Fruit fly (Drosophila melanogaster) whole organism, adult: ENCODE data around the gene CG17207.

Experiments
- CG11617 ChIP-seq: fragments of 200-800 bp; sonication (Bioruptor generic); optimal IDR thresholded peaks from 2 replicates; lab custom pipeline; 2017; ENCODE audit warnings: mild to moderate bottlenecking, missing biosample characterization, missing genetic modification reagents, missing genetic modification characterization
- CG12768 ChIP-seq: fragments of 200-800 bp; sonication (Bioruptor generic); optimal IDR thresholded peaks from 2 replicates; lab custom pipeline; 2017; ENCODE audit warnings: missing biosample characterization, missing genetic modification characterization, mild to moderate bottlenecking, moderate library complexity, missing genetic modification reagents
- CG14711 ChIP-seq: fragments of 200-800 bp; sonication (Bioruptor generic); optimal IDR thresholded peaks from 2 replicates; lab custom pipeline; 2018; ENCODE audit warnings: missing biosample characterization, mild to moderate bottlenecking, missing genetic modification characterization, moderate library complexity
- CG1620 ChIP-seq: fragments of 200-800 bp; sonication (Bioruptor generic); optimal IDR thresholded peaks from 2 replicates; lab custom pipeline; 2016; ENCODE audit warnings: missing biosample characterization, missing genetic modification characterization
- CG33017 ChIP-seq: fragments of 200-800 bp; sonication (Bioruptor generic); optimal IDR thresholded peaks from 2 replicates; lab custom pipeline; 2018; ENCODE audit warnings: missing biosample characterization, mild to moderate bottlenecking, missing genetic modification characterization, moderate library complexity
- CG5204 ChIP-seq: fragments of 200-800 bp; sonication (Bioruptor generic); optimal IDR thresholded peaks from 2 replicates; lab custom pipeline; 2016; ENCODE audit warnings: missing biosample characterization, missing genetic modification characterization
- CG7045 ChIP-seq: fragments of 200-800 bp; sonication (Bioruptor generic); optimal IDR thresholded peaks from 2 replicates; lab custom pipeline; 2017; ENCODE audit warnings: missing biosample characterization, mild to moderate bottlenecking, missing genetic modification characterization
- CG7101 ChIP-seq: fragments of 200-800 bp; sonication (Bioruptor generic); optimal IDR thresholded peaks from 2 replicates; lab custom pipeline; 2018; ENCODE audit warnings: missing biosample characterization, mild to moderate bottlenecking, missing genetic modification characterization, moderate library complexity
- Clk ChIP-seq: fragments of 200-800 bp; sonication (Bioruptor generic); optimal IDR thresholded peaks from 2 replicates; lab custom pipeline; 2017; ENCODE audit warnings: missing biosample characterization, missing genetic modification characterization
- Crg-1 ChIP-seq: fragments of 200-800 bp; sonication (Bioruptor generic); optimal IDR thresholded peaks from 2 replicates; lab custom pipeline; 2016; ENCODE audit warnings: missing biosample characterization, missing genetic modification characterization
- Hr96 ChIP-seq: fragments of 200-800 bp; sonication (Bioruptor generic); optimal IDR thresholded peaks from 2 replicates; lab custom pipeline; 2016; ENCODE audit warnings: missing biosample characterization, missing genetic modification characterization
- Mnt ChIP-seq: fragments of 200-800 bp; sonication (Bioruptor generic); optimal IDR thresholded peaks from 2 replicates; lab custom pipeline; 2016; ENCODE audit warnings: missing biosample characterization, mild to moderate bottlenecking, missing genetic modification characterization
- bab1 ChIP-seq: fragments of 200-800 bp; sonication (Bioruptor generic); optimal IDR thresholded peaks from 3 replicates; lab custom pipeline; 2019; ENCODE audit warnings: missing biosample characterization, mild to moderate bottlenecking, missing genetic modification characterization, moderate library complexity
- cic ChIP-seq: fragments of 200-800 bp; sonication (Bioruptor generic); optimal IDR thresholded peaks from 2 replicates; lab custom pipeline; 2017; ENCODE audit warnings: missing biosample characterization, mild to moderate bottlenecking, missing genetic modification characterization, moderate library complexity
- cnc ChIP-seq, 2 experiments: fragments of >200 bp; optimal IDR thresholded peaks; 2 replicates each; lab custom pipeline; 2017
- kay ChIP-seq: fragments of 200-800 bp; sonication (Bioruptor generic); peaks from one replicate; lab custom pipeline; 2016; ENCODE audit warnings: missing biosample characterization, missing genetic modification characterization, borderline replicate concordance
- ovo ChIP-seq: fragments of 200-800 bp; sonication (Bioruptor generic); optimal IDR thresholded peaks from 2 replicates; lab custom pipeline; 2016; ENCODE audit warnings: missing biosample characterization, missing genetic modification characterization
- pad ChIP-seq: fragments of 200-800 bp; sonication (Bioruptor generic); optimal IDR thresholded peaks from 3 replicates; lab custom pipeline; 2017; ENCODE audit warnings: missing biosample characterization, missing genetic modification characterization, mild to moderate bottlenecking, moderate library complexity, missing genetic modification reagents
- tj ChIP-seq: fragments of 200-800 bp; sonication (Bioruptor generic); optimal IDR thresholded peaks from 3 replicates; lab custom pipeline; 2017; ENCODE audit warnings: missing biosample characterization, mild to moderate bottlenecking, missing genetic modification characterization, moderate library complexity
- toe ChIP-seq: fragments of 200-800 bp; sonication (Bioruptor generic); optimal IDR thresholded peaks from 2 replicates; lab custom pipeline; 2016; ENCODE audit warnings: missing biosample characterization, missing genetic modification characterization

The CG17207 gene

dm6 chr3R:12439401-12440143 lies 633 bp upstream of the CG17207 start, which contains the start of gene Desat1:
Desat1 (plus strand) TSS chr3R:12439600.
- no peak for TF ChIP-seq cnc (optimal IDR thresholded peaks at IDR 0.05; lab: Kevin White, UChicago)
- TF ChIP-seq tj = no peak
- no peak for TF ChIP-seq CG1620 (GFP tag; lab: Kevin White, UChicago)
- peak; percentile 6 for TF ChIP-seq CG33017 (tag; lab: Kevin White, UChicago)
- peak; percentile 9 for TF ChIP-seq CG11617 (GFP tag; lab: Kevin White, UChicago)
- TF ChIP-seq Crg-1 (GFP tag; lab: Kevin White, UChicago) = peak; percentile 47
- TF ChIP-seq CG7101 (tag; lab: Kevin White, UChicago) = peak; percentile 20
- no peak for TF ChIP-seq Clk
- TF ChIP-seq ovo (GFP tag; lab: Kevin White, UChicago) = no peak
- peak; percentile 18 for TF ChIP-seq CG14711 (tag; lab: Kevin White, UChicago)
- peak; percentile 36 for TF ChIP-seq Mnt
- peak; percentile 23 for TF ChIP-seq bab1
- no peak for TF ChIP-seq pad (GFP tag; lab: Kevin White, UChicago)
- TF ChIP-seq toe = no peak
- TF ChIP-seq cic = no peak
- TF ChIP-seq CG12768 (GFP tag; lab: Kevin White, UChicago) = no peak

dm6 chr3R:12435948-12436347 lies 3.0 kb downstream of the CG17207 start, which contains the start of gene Desat2:
Desat2 (plus strand) TSS chr3R:12436248.
- no peak for TF ChIP-seq pad (GFP tag; lab: Kevin White, UChicago)
- no peak for TF ChIP-seq CG33017 (tag; lab: Kevin White, UChicago)
- no peak for TF ChIP-seq Mnt
- TF ChIP-seq Hr96 (GFP tag; lab: Kevin White, UChicago) = no peak
- TF ChIP-seq CG5204 (GFP tag; lab: Kevin White, UChicago) = no peak

- peak; percentile 12 for TF ChIP-seq tj
- TF ChIP-seq CG5204 (GFP tag; lab: Kevin White, UChicago) = no peak
- peak; percentile 56 for TF ChIP-seq CG7101 (tag; lab: Kevin White, UChicago)
- no peak for TF ChIP-seq CG1620 (GFP tag; lab: Kevin White, UChicago)
- TF ChIP-seq bab1 = peak; percentile 67
- TF ChIP-seq CG12768 (GFP tag; lab: Kevin White, UChicago) = peak; percentile 28
- no peak for TF ChIP-seq toe
- peak; percentile 38 for TF ChIP-seq CG7045
- peak; percentile 72 for TF ChIP-seq CG11617 (GFP tag; lab: Kevin White, UChicago)
- peak; percentile 16 for TF ChIP-seq ovo (GFP tag; lab: Kevin White, UChicago)
- no peak for TF ChIP-seq Hr96 (GFP tag; lab: Kevin White, UChicago)
- peak; percentile 7 for TF ChIP-seq cic
- TF ChIP-seq cnc (optimal IDR thresholded peaks at IDR 0.05; lab: Kevin White, UChicago) = peak in 1 of 2 experiments; percentile 10
- peak; percentile 31 for TF ChIP-seq CG33017 (tag; lab: Kevin White, UChicago)
- peak; percentile 51 for TF ChIP-seq Mnt
- peak; percentile 39 for TF ChIP-seq pad (GFP tag; lab: Kevin White, UChicago)
- TF ChIP-seq kay = no peak
- TF ChIP-seq Crg-1 (GFP tag; lab: Kevin White, UChicago) = peak; percentile 10
- TF ChIP-seq Clk = peak; percentile 32
- TF ChIP-seq CG14711 (tag; lab: Kevin White, UChicago) = peak; percentile 91
Observed at dm6 chr3R:12433764-12434163, 5.2 kb downstream of the CG17207 start, which contains the start of the genes Aos1 and Srlp. Aos1 (minus strand) TSS chr3R:12433822. Srlp (plus strand) TSS chr3R:12434098.

- TF ChIP-seq CG14711 (tag; lab: Kevin White, UChicago) (no peak), CG7045 (no peak), cnc (optimal IDR thresholded peaks at IDR 0.05; lab: Kevin White, UChicago) (peak; percentile 84 to 99), Mnt (peak; percentile 18), Clk (no peak)
Observed at dm6 chr3R:12431030-12431489, 7.9 kb downstream of the CG17207 start, which contains the start of gene Prosalpha2. Prosalpha2 (plus strand) TSS chr3R:12431321.

dm6 chr3R:12429120-12429610 lies 9.8 kb downstream of the CG17207 start, which contains the start of the genes CG5641 and CG5245:
CG5641 (minus strand) TSS chr3R:12429282.
CG5245 (plus strand) TSS chr3R:12429560.
- TF ChIP-seq CG11617 (GFP tag; lab: Kevin White, UChicago) (no peak), bab1 (peak; percentile 31), Clk (no peak), cnc (optimal IDR thresholded peaks at IDR 0.05; lab: Kevin White, UChicago) (peak in 1 of 2 experiments; percentile 58)

dm6 chr3R:12426310-12426653 lies 12.7 kb downstream of the CG17207 start, which contains the start of gene NANS:
NANS (plus strand) TSS chr3R:12426578.
- TF ChIP-seq toe (no peak), ovo (GFP tag; lab: Kevin White, UChicago) (no peak), bab1 (no peak), CG12768 (GFP tag; lab: Kevin White, UChicago) (no peak), CG7101 (tag; lab: Kevin White, UChicago) (no peak)
